Worm (Caenorhabditis elegans) whole organism, late embryonic: ENCODE data around the gene C05G5.5.

Experiments used
- eyg-1 ChIP-seq: sonication (generic microtip); optimal IDR thresholded peaks from 2 replicates; lab custom pipeline; 2016; ENCODE audit warnings: missing genotype, missing genetic modification characterization, missing compliant biosample characterization
- fax-1 ChIP-seq: sonication (generic microtip); optimal IDR thresholded peaks from 2 replicates; lab custom pipeline; 2016; ENCODE audit warnings: missing genotype, missing genetic modification characterization, missing compliant biosample characterization
- hlh-13 ChIP-seq: fragments of 200-800 bp; sonication (Bioruptor generic); optimal IDR thresholded peaks from 2 replicates; lab custom pipeline; 2018; ENCODE audit warnings: mild to moderate bottlenecking, missing genetic modification characterization, missing compliant biosample characterization
- nhr-11 ChIP-seq: fragments of 150-350 bp; optimal IDR thresholded peaks from 2 replicates; lab custom pipeline; 2014; ENCODE audit warnings: missing biosample characterization, missing genetic modification characterization
- pax-1 ChIP-seq: fragments of 150-350 bp; optimal IDR thresholded peaks from 2 replicates; lab custom pipeline; 2014; ENCODE audit warnings: missing biosample characterization, missing genetic modification characterization
- pqm-1 ChIP-seq: sonication (generic microtip); optimal IDR thresholded peaks from 2 replicates; lab custom pipeline; 2016; ENCODE audit warnings: missing genetic modification characterization, missing compliant biosample characterization
- sox-2 ChIP-seq: fragments of 200-800 bp; sonication (Bioruptor generic); IDR thresholded peaks from 2 replicates; pipeline ENCODE4 v1.3.6; 2022; ENCODE audit warnings: missing genetic modification reagents, missing genetic modification characterization, missing compliant biosample characterization
- sox-4 ChIP-seq: sonication (generic microtip); optimal IDR thresholded peaks from 2 replicates; lab custom pipeline; 2017; ENCODE audit warnings: mild to moderate bottlenecking, missing genetic modification characterization, inconsistent platforms, missing compliant biosample characterization
- zip-5 ChIP-seq: sonication (generic microtip); optimal IDR thresholded peaks from 2 replicates; lab custom pipeline; 2016; ENCODE audit warnings: missing genetic modification characterization, missing compliant biosample characterization

DNA sequence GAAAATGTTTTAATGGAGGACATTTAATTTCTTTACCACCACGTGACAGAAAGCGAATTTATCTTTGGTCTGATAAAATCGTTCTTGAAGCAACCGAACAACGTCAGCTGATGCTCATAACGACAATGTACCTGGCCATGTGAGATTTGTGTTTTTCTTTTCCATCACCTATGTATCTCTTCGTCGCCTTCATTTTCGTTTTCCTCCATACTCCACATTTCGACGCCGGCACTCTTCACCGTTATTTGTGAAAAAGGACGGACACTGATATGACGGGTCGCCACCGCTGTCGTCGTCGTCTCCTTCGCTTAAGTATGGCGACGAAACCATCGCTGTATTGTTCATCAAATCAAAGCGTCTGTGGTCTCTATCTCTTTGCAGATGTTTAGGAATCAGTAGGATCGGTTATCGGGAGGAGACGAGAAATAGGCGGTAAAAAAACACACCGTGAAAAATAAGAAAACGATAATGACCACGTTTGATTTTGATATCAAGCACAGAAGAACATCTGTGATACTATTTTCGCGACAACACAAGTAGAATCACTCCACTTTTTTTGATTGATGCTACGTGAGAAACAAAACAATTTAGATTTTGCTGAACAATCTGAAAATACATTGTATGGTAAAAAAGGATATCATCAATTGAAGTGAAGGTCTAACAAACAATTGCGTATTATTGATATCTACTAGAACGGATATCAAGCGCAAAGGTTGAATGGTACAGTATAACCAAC lies 26.1 kb upstream of the C05G5.5 start:
- TF ChIP-seq eyg-1 (tag; lab: Kevin White, UChicago) (no peak), sox-2 (GFP tag; lab: Robert Waterston, UW) (no peak), pax-1 (no peak), sox-4 (tag; lab: Kevin White, UChicago) (no peak), fax-1 (tag; lab: Kevin White, UChicago) (no peak), hlh-13 (GFP tag; lab: Kevin White, UChicago) (no peak), nhr-11 (tag; lab: Kevin White, UChicago) (no peak), pqm-1 (tag; lab: Kevin White, UChicago) (no peak), zip-5 (tag; lab: Kevin White, UChicago) (no peak)
